Worm (Caenorhabditis elegans): ENCODE measurements around the gene ubc-26.

- no peak for TF ChIP-seq elt-3 (tag; optimal IDR thresholded peaks at IDR 0.05)
- TF ChIP-seq nhr-77 (tag; optimal IDR thresholded peaks at IDR 0.05) = no peak
- peak; percentile 15 for TF ChIP-seq lin-15B (tag; optimal IDR thresholded peaks at IDR 0.05)
- TF ChIP-seq jun-1 (tag; optimal IDR thresholded peaks at IDR 0.05) = peak; percentile 5
- no peak for TF ChIP-seq sea-2 (GFP tag; optimal IDR thresholded peaks at IDR 0.05)
- TF ChIP-seq snpc-4 (tag; optimal IDR thresholded peaks at IDR 0.05) = peak; percentile 29
- TF ChIP-seq nhr-237 (tag; optimal IDR thresholded peaks at IDR 0.05) = no peak
- no peak for TF ChIP-seq aly-2 (tag; optimal IDR thresholded peaks at IDR 0.05)
- TF ChIP-seq ceh-16 (tag; optimal IDR thresholded peaks at IDR 0.05) = no peak
- no peak for TF ChIP-seq nhr-12 (tag; optimal IDR thresholded peaks at IDR 0.05)
- TF ChIP-seq nhr-11 (tag; optimal IDR thresholded peaks at IDR 0.05) = no peak
- peak; percentile 26 for TF ChIP-seq fkh-10 (GFP tag; optimal IDR thresholded peaks at IDR 0.05)
- no peak for TF ChIP-seq fos-1 (tag; optimal IDR thresholded peaks at IDR 0.05)
These were observed 20.8 kb upstream of the ubc-26 start for ce11 chrII:2920817-2921458.

Data from whole organism, L3 larva.